Fruit fly (Drosophila melanogaster) whole organism, embryonic: ENCODE data around the gene Dpm3.
A peak's percentile ranks its signal among the peaks of the same experiment; 100 is the strongest.

Experiments
- Abd-B ChIP-seq: fragments of 200-800 bp; sonication (Bioruptor generic); optimal IDR thresholded peaks from 2 replicates; lab custom pipeline; 2018; ENCODE audit warnings: missing biosample characterization, mild to moderate bottlenecking, missing genetic modification characterization, moderate library complexity
- CG11398 ChIP-seq: fragments of 200-800 bp; sonication (Bioruptor generic); optimal IDR thresholded peaks from 2 replicates; lab custom pipeline; 2016; ENCODE audit warnings: missing biosample characterization, missing genetic modification characterization
- CG11695 ChIP-seq: fragments of 200-800 bp; sonication (Bioruptor generic); IDR thresholded peaks from 3 replicates; pipeline ENCODE4 v1.3.6; 2022; ENCODE audit warnings: missing biosample characterization, missing genetic modification characterization
- CG12071 ChIP-seq: fragments of 200-800 bp; sonication (Bioruptor generic); optimal IDR thresholded peaks from 3 replicates; lab custom pipeline; 2018; ENCODE audit warnings: missing biosample characterization, mild to moderate bottlenecking, missing genetic modification characterization
- CG12391 ChIP-seq: fragments of 200-800 bp; sonication (Bioruptor generic); optimal IDR thresholded peaks from 3 replicates; lab custom pipeline; 2018; ENCODE audit warnings: missing biosample characterization, mild to moderate bottlenecking, missing genetic modification characterization, moderate library complexity
- CG12659 ChIP-seq: fragments of 200-800 bp; sonication (Bioruptor generic); optimal IDR thresholded peaks from 3 replicates; lab custom pipeline; 2017; ENCODE audit warnings: mild to moderate bottlenecking, missing biosample characterization, missing genetic modification reagents, missing genetic modification characterization
- CG13287 ChIP-seq: fragments of 200-800 bp; sonication (Bioruptor generic); IDR thresholded peaks from 2 replicates; pipeline ENCODE4 v1.3.6; 2022; ENCODE audit warnings: missing biosample characterization, missing genetic modification characterization; ENCODE audit not compliant: partially characterized antibody
- CG15011 ChIP-seq: fragments of 200-800 bp; sonication (Bioruptor generic); optimal IDR thresholded peaks from 3 replicates; lab custom pipeline; 2018; ENCODE audit warnings: missing biosample characterization, mild to moderate bottlenecking, missing genetic modification characterization
- CG16779 ChIP-seq: fragments of 200-800 bp; sonication (Bioruptor generic); IDR thresholded peaks from 2 replicates; pipeline ENCODE4 v1.3.6; 2022; ENCODE audit warnings: missing biosample characterization, missing genetic modification characterization
- CG17612 ChIP-seq: fragments of 200-800 bp; sonication (Bioruptor generic); IDR thresholded peaks from 2 replicates; pipeline ENCODE4 v1.3.6; 2022; ENCODE audit warnings: missing biosample characterization, missing genetic modification characterization
- CG18599 ChIP-seq: fragments of 200-800 bp; sonication (Bioruptor generic); optimal IDR thresholded peaks from 3 replicates; lab custom pipeline; 2017; ENCODE audit warnings: missing biosample characterization, missing genetic modification characterization, mild to moderate bottlenecking, moderate library complexity, missing genetic modification reagents
- CG2116 ChIP-seq: fragments of 200-800 bp; sonication (Bioruptor generic); optimal IDR thresholded peaks from 3 replicates; lab custom pipeline; 2018; ENCODE audit warnings: missing biosample characterization, mild to moderate bottlenecking, missing genetic modification characterization
- CG2889 ChIP-seq: fragments of 200-800 bp; sonication (Bioruptor generic); IDR thresholded peaks from 3 replicates; pipeline ENCODE4 v1.3.6; 2022; ENCODE audit warnings: missing biosample characterization, missing genetic modification characterization
- CG30020 ChIP-seq: fragments of 200-800 bp; optimal IDR thresholded peaks from 2 replicates; lab custom pipeline; 2019; ENCODE audit warnings: missing biosample characterization, mild to moderate bottlenecking, missing genetic modification characterization, moderate library complexity
- CG32532 ChIP-seq: fragments of 200-800 bp; sonication (Bioruptor generic); IDR thresholded peaks from 2 replicates; pipeline ENCODE4 v1.3.6; 2022; ENCODE audit warnings: missing biosample characterization, missing genetic modification characterization
- CG3847 ChIP-seq: fragments of 200-800 bp; sonication (Bioruptor generic); IDR thresholded peaks from 2 replicates; pipeline ENCODE4 v1.3.6; 2022; ENCODE audit warnings: missing biosample characterization, missing genetic modification characterization
- CG3995 ChIP-seq: fragments of 200-800 bp; sonication (Bioruptor generic); optimal IDR thresholded peaks from 3 replicates; lab custom pipeline; 2016; ENCODE audit warnings: missing biosample characterization, missing genetic modification characterization
- CG43689 ChIP-seq: fragments of 200-800 bp; sonication (Bioruptor generic); IDR thresholded peaks from 2 replicates; pipeline ENCODE4 v1.3.6; 2022; ENCODE audit warnings: missing biosample characterization, missing genetic modification characterization
- CG4617 ChIP-seq: fragments of 200-800 bp; sonication (Bioruptor generic); optimal IDR thresholded peaks from 3 replicates; lab custom pipeline; 2016; ENCODE audit warnings: missing biosample characterization, missing genetic modification characterization, borderline replicate concordance
- CG6175 ChIP-seq: fragments of 200-800 bp; sonication (Bioruptor generic); IDR thresholded peaks from 3 replicates; pipeline ENCODE4 v1.3.6; 2022; ENCODE audit warnings: missing biosample characterization, missing genetic modification characterization
- Dbx ChIP-seq: fragments of 200-800 bp; sonication (Bioruptor generic); IDR thresholded peaks from 3 replicates; pipeline ENCODE4 v1.3.6; 2022; ENCODE audit warnings: missing biosample characterization, missing genetic modification characterization
- Dfd ChIP-seq, 2 experiments: fragments of >200 bp; optimal IDR thresholded peaks; 2 replicates each; lab custom pipeline; 2017; ENCODE audit warnings: missing biosample characterization in 2 of 2, missing genetic modification characterization in 2 of 2
- Dll ChIP-seq: fragments of 200-800 bp; sonication (Bioruptor generic); IDR thresholded peaks from 4 replicates; pipeline ENCODE4 v1.3.6; 2022; ENCODE audit warnings: missing biosample characterization, missing genetic modification characterization; ENCODE audit not compliant: partially characterized antibody
- Dp ChIP-seq: fragments of 200-800 bp; sonication (Bioruptor generic); optimal IDR thresholded peaks from 2 replicates; lab custom pipeline; 2018; ENCODE audit warnings: missing biosample characterization, mild to moderate bottlenecking, missing genetic modification characterization, moderate library complexity
- E2f2 ChIP-seq: fragments of 200-800 bp; sonication (Bioruptor generic); IDR thresholded peaks from 2 replicates; pipeline ENCODE4 v1.3.6; 2022; ENCODE audit warnings: missing biosample characterization, missing genetic modification characterization
- HmgZ ChIP-seq: fragments of 200-800 bp; sonication (Bioruptor generic); optimal IDR thresholded peaks from 2 replicates; lab custom pipeline; 2018; ENCODE audit warnings: missing biosample characterization, mild to moderate bottlenecking, missing genetic modification characterization
- MBD-R2 ChIP-seq: fragments of 200-800 bp; sonication (Bioruptor generic); IDR thresholded peaks from 2 replicates; pipeline ENCODE4 v1.3.6; 2022; ENCODE audit warnings: missing biosample characterization, missing genetic modification characterization
- MESR4 ChIP-seq: fragments of 200-800 bp; sonication (Bioruptor generic); optimal IDR thresholded peaks from 2 replicates; lab custom pipeline; 2018; ENCODE audit warnings: missing biosample characterization, mild to moderate bottlenecking, missing genetic modification characterization, moderate library complexity
- Med ChIP-seq: fragments of 200-800 bp; sonication (Bioruptor generic); peaks from one replicate; lab custom pipeline; 2016; ENCODE audit warnings: missing biosample characterization, missing genetic modification characterization, mild to moderate bottlenecking, inconsistent platforms, moderate library complexity
- Optix ChIP-seq: fragments of 200-800 bp; sonication (Bioruptor generic); IDR thresholded peaks from 3 replicates; pipeline ENCODE4 v1.3.6; 2022; ENCODE audit warnings: missing biosample characterization, missing genetic modification characterization
- Trl ChIP-seq, 3 experiments: fragments of >200 bp in 2 of 3; fragments of 200-800 bp in 1 of 3; sonication (Bioruptor generic) in 1 of 3; optimal IDR thresholded peaks; 2 replicates in 1 of 3; 3 replicates in 2 of 3; lab custom pipeline; 2016 to 2017; ENCODE audit warnings: missing biosample characterization in 1 of 3, missing genetic modification characterization in 1 of 3
- YL-1 ChIP-seq: fragments of 200-800 bp; sonication (Bioruptor generic); optimal IDR thresholded peaks from 3 replicates; lab custom pipeline; 2017; ENCODE audit warnings: missing biosample characterization, mild to moderate bottlenecking, missing genetic modification characterization
- crp ChIP-seq, 2 experiments: fragments of 200-800 bp; sonication (Bioruptor generic); optimal IDR thresholded peaks; 2 replicates in 1 of 2; 3 replicates in 1 of 2; lab custom pipeline; 2017; ENCODE audit warnings: missing biosample characterization in 2 of 2, missing genetic modification characterization in 2 of 2, mild to moderate bottlenecking in 1 of 2, moderate library complexity in 1 of 2
- gcm ChIP-seq: fragments of 200-800 bp; sonication (Bioruptor generic); optimal IDR thresholded peaks from 2 replicates; lab custom pipeline; 2019; ENCODE audit warnings: missing biosample characterization, mild to moderate bottlenecking, missing genetic modification characterization, moderate library complexity
- gfzf ChIP-seq: fragments of 200-800 bp; sonication (Bioruptor generic); optimal IDR thresholded peaks from 2 replicates; lab custom pipeline; 2016; ENCODE audit warnings: missing biosample characterization, mild to moderate bottlenecking, missing genetic modification characterization, moderate library complexity
- h ChIP-seq: fragments of >200 bp; optimal IDR thresholded peaks from 2 replicates; lab custom pipeline; 2017
- knrl ChIP-seq: fragments of 200-800 bp; sonication (Bioruptor generic); IDR thresholded peaks from 3 replicates; pipeline ENCODE4 v1.3.6; 2022; ENCODE audit warnings: missing biosample characterization, missing genetic modification characterization; ENCODE audit not compliant: partially characterized antibody
- nerfin-2 ChIP-seq: fragments of 200-800 bp; sonication (Bioruptor generic); IDR thresholded peaks from 2 replicates; pipeline ENCODE4 v1.3.6; 2022; ENCODE audit warnings: missing biosample characterization, missing genetic modification characterization; ENCODE audit not compliant: partially characterized antibody
- pho ChIP-seq: fragments of 200-800 bp; sonication (Bioruptor generic); optimal IDR thresholded peaks from 2 replicates; lab custom pipeline; 2016; ENCODE audit warnings: missing biosample characterization, missing genetic modification characterization
- sr ChIP-seq: fragments of 200-800 bp; sonication (Bioruptor generic); IDR thresholded peaks from 3 replicates; pipeline ENCODE4 v1.3.6; 2022; ENCODE audit warnings: missing biosample characterization, missing genetic modification characterization
- stwl ChIP-seq: fragments of 200-800 bp; sonication (Bioruptor generic); optimal IDR thresholded peaks from 3 replicates; lab custom pipeline; 2018; ENCODE audit warnings: missing biosample characterization, mild to moderate bottlenecking, missing genetic modification characterization, moderate library complexity
- trem ChIP-seq: fragments of 200-800 bp; optimal IDR thresholded peaks from 3 replicates; lab custom pipeline; 2019; ENCODE audit warnings: missing biosample characterization, mild to moderate bottlenecking, missing genetic modification characterization, moderate library complexity
- twi ChIP-seq: fragments of 200-800 bp; optimal IDR thresholded peaks from 2 replicates; lab custom pipeline; 2019; ENCODE audit warnings: missing biosample characterization, mild to moderate bottlenecking, missing genetic modification characterization, moderate library complexity
- wdn ChIP-seq: fragments of 200-800 bp; sonication (Bioruptor generic); IDR thresholded peaks from 2 replicates; pipeline ENCODE4 v1.3.6; 2022; ENCODE audit warnings: missing biosample characterization, missing genetic modification characterization
- z ChIP-seq: fragments of 200-800 bp; sonication (Bioruptor generic); IDR thresholded peaks from 3 replicates; pipeline ENCODE4 v1.3.6; 2022; ENCODE audit warnings: missing biosample characterization, missing genetic modification characterization
- zen2 ChIP-seq: fragments of 200-800 bp; sonication (Bioruptor generic); IDR thresholded peaks from 3 replicates; pipeline ENCODE4 v1.3.6; 2022; ENCODE audit warnings: missing biosample characterization, missing genetic modification characterization; ENCODE audit not compliant: partially characterized antibody

Dpm3 gene

dm6 chr3R:13390490-13390889 lies 12.4 kb downstream of the Dpm3 start:
- TF ChIP-seq z, result no peak

dm6 chr3R:13388160-13388870 lies 14.5 kb downstream of the Dpm3 start, which contains the start of gene CG9799:
CG9799 (minus strand) TSS chr3R:13388709.
- TF ChIP-seq Dll, result peak; percentile 43; the same call in 1 of the 4 replicates
- TF ChIP-seq HmgZ (tag; lab: Kevin White, UChicago), result peak; percentile 4
- TF ChIP-seq MESR4 (GFP tag; lab: Kevin White, UChicago), result peak; percentile 71
- peak; percentile 7; the same call in 1 of the 2 replicates for TF ChIP-seq CG3847 (GFP tag; lab: Robert Waterston, UW)
- TF ChIP-seq CG43689, result no peak
- peak; percentile 53; the same call in 1 of the 3 replicates for TF ChIP-seq CG6175 (GFP tag; lab: Robert Waterston, UW)
- TF ChIP-seq nerfin-2 (GFP tag; lab: Robert Waterston, UW), result peak; percentile 32; the same call in 1 of the 2 replicates
- TF ChIP-seq gfzf (GFP tag; lab: Kevin White, UChicago), result peak; percentile 77
- TF ChIP-seq wdn (GFP tag; lab: Robert Waterston, UW), result no peak
- TF ChIP-seq CG18599 (GFP tag; lab: Kevin White, UChicago), result no peak
- no peak for TF ChIP-seq gcm (GFP tag; lab: Kevin White, UChicago)
- TF ChIP-seq CG12071, result no peak
- peak; percentile 46; the same call in 1 of the 2 replicates for TF ChIP-seq CG13287
- TF ChIP-seq pho (GFP tag; lab: Kevin White, UChicago), result no peak
- TF ChIP-seq E2f2 (GFP tag; lab: Robert Waterston, UW), result peak; percentile 93
- no peak for TF ChIP-seq CG12659
- no peak for TF ChIP-seq Trl (optimal IDR thresholded peaks at IDR 0.05; lab: Kevin White, UChicago)
- no peak for TF ChIP-seq Trl (GFP tag; optimal IDR thresholded peaks at IDR 0.05; lab: Kevin White, UChicago)
- no peak for TF ChIP-seq CG30020
- TF ChIP-seq CG11695 (GFP tag; lab: Robert Waterston, UW), result no peak
- no peak for TF ChIP-seq CG15011 (GFP tag; lab: Kevin White, UChicago)
- no peak for TF ChIP-seq h (lab: Kevin White, UChicago)
- no peak for TF ChIP-seq sr (GFP tag; lab: Robert Waterston, UW)
- TF ChIP-seq CG2889 (GFP tag; lab: Robert Waterston, UW), result 0 out of 3 replicates have a peak, but pooled peaks have one; percentile 14
- TF ChIP-seq CG11398 (GFP tag; lab: Kevin White, UChicago), result no peak
- TF ChIP-seq knrl (GFP tag; lab: Robert Waterston, UW), result no peak
- no peak for TF ChIP-seq CG12391 (tag; lab: Kevin White, UChicago)
- TF ChIP-seq CG17612 (GFP tag; lab: Robert Waterston, UW), result 0 out of 2 replicates have a peak, but pooled peaks have one; percentile 10
- peak; percentile 9; the same call in 1 of the 3 replicates for TF ChIP-seq zen2 (GFP tag; lab: Robert Waterston, UW)
- peak; percentile 42; the same call in 1 of the 2 replicates for TF ChIP-seq MBD-R2
- TF ChIP-seq CG32532 (GFP tag; lab: Robert Waterston, UW), result peak; percentile 56
- peak; percentile 66 for TF ChIP-seq YL-1 (GFP tag; lab: Kevin White, UChicago)
- peak; percentile 32 for TF ChIP-seq trem (tag; lab: Kevin White, UChicago)
- TF ChIP-seq Abd-B (GFP tag; lab: Kevin White, UChicago), result peak; percentile 51
- TF ChIP-seq Dfd (GFP tag; optimal IDR thresholded peaks at IDR 0.05; lab: Kevin White, UChicago), result no peak
- peak; percentile 79 for TF ChIP-seq twi (tag; lab: Kevin White, UChicago)
- peak; percentile 57 for TF ChIP-seq CG3995
- TF ChIP-seq Med (GFP tag; lab: Kevin White, UChicago), result peak; percentile 59
- TF ChIP-seq Dbx (GFP tag; lab: Robert Waterston, UW), result 0 out of 3 replicates have a peak, but pooled peaks have one; percentile 17
- peak in 1 of 2 experiments; percentile 54 for TF ChIP-seq crp (GFP tag; optimal IDR thresholded peaks at IDR 0.05; lab: Kevin White, UChicago)
- TF ChIP-seq Dp (GFP tag; lab: Kevin White, UChicago), result peak; percentile 92
- no peak for TF ChIP-seq Optix
- peak; percentile 44 for TF ChIP-seq CG4617 (GFP tag; lab: Kevin White, UChicago)
- TF ChIP-seq stwl (tag; lab: Kevin White, UChicago), result peak; percentile 63
- TF ChIP-seq CG2116 (GFP tag; lab: Kevin White, UChicago), result peak; percentile 51
- no peak; the same call in 1 of the 2 replicates for TF ChIP-seq CG16779 (GFP tag; lab: Robert Waterston, UW)
